Fruit fly (Drosophila melanogaster) S2 (cell line): ENCODE data around the gene SCCRO4.

Experiments
- CG8478 ChIP-seq: fragments of >200 bp; optimal IDR thresholded peaks from 2 replicates; lab custom pipeline; 2018
- CTCF ChIP-seq, 2 experiments: fragments of >200 bp; optimal IDR thresholded peaks; 2 replicates each; lab custom pipeline; 2018

DNA sequence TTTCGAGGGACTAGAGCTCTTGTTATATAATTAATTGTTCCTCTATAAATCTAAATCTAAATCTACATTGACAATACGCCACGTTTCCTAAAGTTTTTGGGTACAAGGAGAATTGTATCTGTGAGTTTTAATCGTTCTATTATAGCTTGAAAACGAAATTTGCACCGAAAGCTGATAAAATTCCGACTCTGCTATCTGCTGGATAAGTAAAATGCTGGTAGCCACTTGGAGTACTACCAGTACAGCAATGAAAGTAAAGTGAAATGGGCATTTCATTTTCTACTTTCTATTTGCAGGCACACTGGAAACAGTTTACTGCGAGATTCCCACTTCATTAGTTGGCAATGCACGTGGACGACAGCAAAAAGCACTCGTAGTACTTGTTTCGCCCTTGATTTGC, 53.9 kb downstream of the SCCRO4 start, which contains the start of gene CG5618:
- TF ChIP-seq CTCF (optimal IDR thresholded peaks at IDR 0.05; lab: Kevin White, UChicago), result no peak
- TF ChIP-seq CG8478 (lab: Kevin White, UChicago), result no peak
